Worm (Caenorhabditis elegans) whole organism, L4 larva: ENCODE measurements around the gene Y41C4A.7.

Source experiments
- aha-1 ChIP-seq: fragments of 150-350 bp; peaks from one replicate; lab custom pipeline; 2014; ENCODE audit warnings: missing biosample characterization, missing genetic modification characterization
- jun-1 ChIP-seq: fragments of 150-350 bp; optimal IDR thresholded peaks from 2 replicates; lab custom pipeline; 2014; ENCODE audit warnings: missing biosample characterization, missing genetic modification reagents, missing genetic modification characterization
- lir-3 ChIP-seq: sonication (generic microtip); optimal IDR thresholded peaks from 2 replicates; lab custom pipeline; 2016; ENCODE audit warnings: mild to moderate bottlenecking, missing genetic modification characterization, missing compliant biosample characterization
- madf-9 ChIP-seq: fragments of 200-800 bp; sonication (Bioruptor generic); conservative IDR thresholded peaks from 2 replicates; pipeline ENCODE4 v1.3.6; 2022; ENCODE audit warnings: missing genetic modification reagents, missing genetic modification characterization, missing compliant biosample characterization
- nhr-25 ChIP-seq: sonication (generic microtip); optimal IDR thresholded peaks from 2 replicates; lab custom pipeline; 2017; ENCODE audit warnings: missing genetic modification characterization, mild to moderate bottlenecking, missing compliant biosample characterization, antibody characterized with exemption, moderate library complexity, borderline replicate concordance; ENCODE audit not compliant: insufficient read depth
- nhr-77 ChIP-seq: fragments of 150-350 bp; optimal IDR thresholded peaks from 2 replicates; lab custom pipeline; 2014; ENCODE audit warnings: missing biosample characterization, missing genetic modification characterization
- tra-1 ChIP-seq: fragments of 200-800 bp; sonication (Bioruptor generic); IDR thresholded peaks from 2 replicates; pipeline ENCODE4 v1.3.6; 2022; ENCODE audit warnings: missing genetic modification reagents, missing genetic modification characterization, missing compliant biosample characterization
- unc-130 ChIP-seq: sonication (generic microtip); optimal IDR thresholded peaks from 2 replicates; lab custom pipeline; 2016; ENCODE audit warnings: missing genetic modification reagents, missing genetic modification characterization, missing compliant biosample characterization
- unc-39 ChIP-seq: sonication (generic microtip); optimal IDR thresholded peaks from 2 replicates; lab custom pipeline; 2017; ENCODE audit warnings: missing biosample characterization, missing genetic modification characterization
- unc-62 ChIP-seq, 3 experiments: fragments of 150-350 bp in 1 of 3; sonication (generic microtip); optimal IDR thresholded peaks in 2 of 3; peaks in 1 of 3; 1 replicate in 1 of 3; 2 replicates in 2 of 3; lab custom pipeline; 2014 to 2017; ENCODE audit warnings: missing biosample characterization in 3 of 3, missing genetic modification characterization in 3 of 3, missing genetic modification reagents in 3 of 3, missing genotype in 1 of 3

ce11 chrIII:11663400-11663799 is 35.3 kb upstream of the Y41C4A.7 start:
- TF ChIP-seq madf-9 (GFP tag; lab: Robert Waterston, UW), result no peak
- TF ChIP-seq unc-62 (GFP tag; optimal IDR thresholded peaks at IDR 0.05 in 1 of 2; lab: Kevin White, UChicago), result no peak
- TF ChIP-seq unc-62 (tag; optimal IDR thresholded peaks at IDR 0.05; lab: Kevin White, UChicago), result no peak
- TF ChIP-seq jun-1 (tag; lab: Kevin White, UChicago), result no peak
- TF ChIP-seq aha-1 (tag; lab: Kevin White, UChicago), result peak; percentile 98
- TF ChIP-seq unc-39, result no peak
- TF ChIP-seq unc-130 (GFP tag; lab: Kevin White, UChicago), result no peak
- TF ChIP-seq nhr-25, result no peak
- no peak for TF ChIP-seq tra-1 (GFP tag; lab: Robert Waterston, UW)
- TF ChIP-seq nhr-77 (tag; lab: Kevin White, UChicago), result no peak
- TF ChIP-seq lir-3 (tag; lab: Kevin White, UChicago), result no peak
